Worm (Caenorhabditis elegans): ENCODE measurements around the gene W03F9.11.

Gene W03F9.11

ce11 chrV:117312-117711 is 23.8 kb downstream of the W03F9.11 start (continued):
- no peak for TF ChIP-seq mes-4 (tag; optimal IDR thresholded peaks at IDR 0.05)
- TF ChIP-seq ets-4 (GFP tag; optimal IDR thresholded peaks at IDR 0.05): no peak
- TF ChIP-seq F57A8.1 (GFP tag; optimal IDR thresholded peaks at IDR 0.05): no peak
- TF ChIP-seq ztf-3 (GFP tag; optimal IDR thresholded peaks at IDR 0.05): no peak
- peak; percentile 90 for TF ChIP-seq zfh-2 (GFP tag; conservative IDR thresholded peaks at IDR 0.05)
- no peak for TF ChIP-seq hsf-1 (GFP tag; IDR thresholded peaks at IDR 0.05)
- no peak for TF ChIP-seq C17E4.6 (GFP tag; IDR thresholded peaks at IDR 0.05)
- peak; percentile 85; the same call in 1 of the 2 replicates for TF ChIP-seq cebp-2 (GFP tag; IDR thresholded peaks at IDR 0.05)

DNA sequence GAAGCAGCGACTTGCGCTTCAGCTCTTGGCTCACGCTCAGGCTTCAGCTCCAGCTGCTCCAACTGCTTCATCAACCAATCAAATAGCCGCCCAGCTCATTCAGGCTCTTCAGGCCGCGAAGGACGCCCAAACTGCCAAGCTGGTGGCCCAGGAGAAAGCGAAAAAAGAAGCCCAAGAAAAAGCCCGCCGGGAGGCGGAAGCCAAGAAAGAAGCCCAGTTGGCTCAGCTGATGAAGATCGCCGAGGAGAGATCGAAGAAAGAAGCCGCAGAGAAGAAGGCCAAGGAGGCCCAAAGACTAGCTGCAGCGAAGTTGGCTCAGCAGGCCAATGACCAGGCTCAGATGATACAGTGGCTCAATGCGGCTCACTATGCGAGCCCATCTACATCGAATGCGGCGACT is 24.9 kb downstream of the W03F9.11 start:
- no peak for TF ChIP-seq F39B2.1 (GFP tag; IDR thresholded peaks at IDR 0.05)
- TF ChIP-seq egrh-3 (GFP tag; IDR thresholded peaks at IDR 0.05): peak; percentile 37; the same call in 1 of the 2 replicates
- TF ChIP-seq pbrm-1 (GFP tag; IDR thresholded peaks at IDR 0.05): no peak
- TF ChIP-seq dox-1 (GFP tag; IDR thresholded peaks at IDR 0.05): no peak
- TF ChIP-seq fkh-3 (tag; optimal IDR thresholded peaks at IDR 0.05): peak; percentile 9
- TF ChIP-seq ztf-22 (GFP tag; optimal IDR thresholded peaks at IDR 0.05): no peak
- 0 out of 2 replicates have a peak, but pooled peaks have one; percentile 8 for TF ChIP-seq sea-2 (GFP tag; IDR thresholded peaks at IDR 0.05)
- peak; percentile 72 for TF ChIP-seq zfh-2 (GFP tag; conservative IDR thresholded peaks at IDR 0.05)

- TF ChIP-seq mcd-1 (GFP tag; IDR thresholded peaks at IDR 0.05) (peak; percentile 65), ceh-79 (tag; optimal IDR thresholded peaks at IDR 0.05) (no peak), gei-17 (GFP tag; optimal IDR thresholded peaks at IDR 0.05) (no peak), snpc-1.3 (tag; optimal IDR thresholded peaks at IDR 0.05; ENCODE audit: insufficient read depth) (peak; percentile 63), snpc-3.4 (tag; optimal IDR thresholded peaks at IDR 0.05) (peak; percentile 40), egl-18 (GFP tag; IDR thresholded peaks at IDR 0.05) (no peak), snpc-4 (GFP tag; optimal IDR thresholded peaks at IDR 0.05) (no peak), snpc-4 (tag; optimal IDR thresholded peaks at IDR 0.05) (peak in 2 of 4 experiments; percentile 54 to 71), nfya-2 (GFP tag; IDR thresholded peaks at IDR 0.05) (no peak), F37B4.10 (GFP tag; IDR thresholded peaks at IDR 0.05) (no peak), D2030.7 (GFP tag; IDR thresholded peaks at IDR 0.05) (peak; percentile 69), F55B11.4 (tag; optimal IDR thresholded peaks at IDR 0.05; ENCODE audit: borderline replicate concordance, insufficient read depth) (no peak), aptf-2 (GFP tag; conservative IDR thresholded peaks at IDR 0.05) (no peak), attf-3 (GFP tag; conservative IDR thresholded peaks at IDR 0.05) (peak; percentile 99), tbp1 (GFP tag; optimal IDR thresholded peaks at IDR 0.05) (peak; percentile 24), ztf-25 (GFP tag; IDR thresholded peaks at IDR 0.05) (no peak), let-526 (GFP tag; IDR thresholded peaks at IDR 0.05) (no peak), F23B12.7 (tag; optimal IDR thresholded peaks at IDR 0.05; ENCODE audit: insufficient read depth) (peak; percentile 59), lin-35 (GFP tag; optimal IDR thresholded peaks at IDR 0.05) (peak in 1 of 3 experiments; percentile 36), nhr-179 (tag; optimal IDR thresholded peaks at IDR 0.05) (no peak), ceh-27 (GFP tag; optimal IDR thresholded peaks at IDR 0.05) (peak; percentile 24), F49E8.2 (tag; optimal IDR thresholded peaks at IDR 0.05; ENCODE audit: insufficient read depth) (peak; percentile 9), die-1 (tag; optimal IDR thresholded peaks at IDR 0.05) (no peak), lsl-1 (GFP tag; optimal IDR thresholded peaks at IDR 0.05) (peak; percentile 3), lin-40 (tag; optimal IDR thresholded peaks at IDR 0.05) (no peak), K12H6.12 (tag; optimal IDR thresholded peaks at IDR 0.05) (peak; percentile 29), lin-26 (GFP tag; IDR thresholded peaks at IDR 0.05) (no peak), nhr-90 (tag; optimal IDR thresholded peaks at IDR 0.05) (no peak), tlf-1 (GFP tag; optimal IDR thresholded peaks at IDR 0.05) (no peak), B0261.1 (tag; optimal IDR thresholded peaks at IDR 0.05) (no peak), rcor-1 (GFP tag; IDR thresholded peaks at IDR 0.05) (peak; percentile 28; the same call in 1 of the 2 replicates)
Measured at ce11 chrV:104474-104873, 36.7 kb downstream of the W03F9.11 start, which contains the start of gene picd-1. Gene picd-1, plus strand, starts transcription at chrV:104825.
